Fruit fly (Drosophila melanogaster): Measurements from ENCODE around the gene Ssl2.
A peak's percentile ranks its signal among the peaks of the same experiment; 100 is the strongest.

The Ssl2 gene

dm6 chr3R:29011144-29011543, 21.3 kb downstream of the Ssl2 start:
- TF ChIP-seq CG15710 (tag; optimal IDR thresholded peaks at IDR 0.05): peak; percentile 51
- TF ChIP-seq CG34367 (tag; optimal IDR thresholded peaks at IDR 0.05): no peak
- peak; percentile 14 for TF ChIP-seq Pif1A (GFP tag; optimal IDR thresholded peaks at IDR 0.05)
- no peak for TF ChIP-seq Snoo (tag; optimal IDR thresholded peaks at IDR 0.05)
- TF ChIP-seq CG10348 (GFP tag; IDR thresholded peaks at IDR 0.05): no peak
- no peak for TF ChIP-seq gl (tag; optimal IDR thresholded peaks at IDR 0.05)
- no peak for TF ChIP-seq CG13204 (GFP tag; optimal IDR thresholded peaks at IDR 0.05)
- TF ChIP-seq CG9948 (tag; optimal IDR thresholded peaks at IDR 0.05): peak; percentile 14
- peak; percentile 23 for TF ChIP-seq CG14655 (GFP tag; optimal IDR thresholded peaks at IDR 0.05)
- TF ChIP-seq CG8301 (tag; optimal IDR thresholded peaks at IDR 0.05): peak; percentile 15
- no peak for TF ChIP-seq CG32121 (GFP tag; IDR thresholded peaks at IDR 0.05)
- no peak for TF ChIP-seq rn (GFP tag; IDR thresholded peaks at IDR 0.05)
- TF ChIP-seq Pif1B (GFP tag; optimal IDR thresholded peaks at IDR 0.05): no peak
- peak; percentile 17 for TF ChIP-seq CG17806 (tag; optimal IDR thresholded peaks at IDR 0.05)
- TF ChIP-seq CG8159 (tag; optimal IDR thresholded peaks at IDR 0.05): peak; percentile 68
- no peak for TF ChIP-seq CG4496 (GFP tag; IDR thresholded peaks at IDR 0.05)
- TF ChIP-seq fd96Ca (GFP tag; IDR thresholded peaks at IDR 0.05): no peak
- TF ChIP-seq EcR (GFP tag; optimal IDR thresholded peaks at IDR 0.05): no peak
- TF ChIP-seq Ets98B (GFP tag; IDR thresholded peaks at IDR 0.05): no peak
- TF ChIP-seq D1 (tag; optimal IDR thresholded peaks at IDR 0.05): no peak
- no peak for TF ChIP-seq CG12605 (GFP tag; IDR thresholded peaks at IDR 0.05)

DNA sequence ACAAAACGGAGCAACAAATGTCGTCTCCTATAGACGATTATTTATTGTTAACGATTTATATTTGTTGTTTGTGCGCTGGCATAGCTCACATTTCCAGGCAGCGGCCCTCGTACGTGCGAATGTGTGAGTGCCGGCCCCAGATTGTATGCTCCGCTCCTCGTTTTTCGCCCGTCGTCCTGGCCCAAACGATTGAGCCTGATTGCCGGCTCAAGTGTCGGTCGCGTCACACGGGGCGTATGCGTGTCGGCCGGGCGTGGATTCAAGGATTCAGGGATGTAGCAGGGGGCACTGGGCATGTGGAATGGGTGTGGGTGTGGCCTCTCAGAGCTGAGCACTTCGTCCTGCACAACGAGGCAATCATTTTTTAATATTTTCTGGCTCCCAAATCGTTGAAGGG, 26.8 kb downstream of the Ssl2 start:
- TF ChIP-seq CG17806 (tag; optimal IDR thresholded peaks at IDR 0.05): no peak
- no peak for TF ChIP-seq Pif1A (GFP tag; optimal IDR thresholded peaks at IDR 0.05)
- no peak for TF ChIP-seq Pif1B (GFP tag; optimal IDR thresholded peaks at IDR 0.05)
- no peak for TF ChIP-seq CG12605 (GFP tag; IDR thresholded peaks at IDR 0.05)
- TF ChIP-seq CG34367 (tag; optimal IDR thresholded peaks at IDR 0.05): no peak
- TF ChIP-seq fd96Ca (GFP tag; IDR thresholded peaks at IDR 0.05): no peak

DNA sequence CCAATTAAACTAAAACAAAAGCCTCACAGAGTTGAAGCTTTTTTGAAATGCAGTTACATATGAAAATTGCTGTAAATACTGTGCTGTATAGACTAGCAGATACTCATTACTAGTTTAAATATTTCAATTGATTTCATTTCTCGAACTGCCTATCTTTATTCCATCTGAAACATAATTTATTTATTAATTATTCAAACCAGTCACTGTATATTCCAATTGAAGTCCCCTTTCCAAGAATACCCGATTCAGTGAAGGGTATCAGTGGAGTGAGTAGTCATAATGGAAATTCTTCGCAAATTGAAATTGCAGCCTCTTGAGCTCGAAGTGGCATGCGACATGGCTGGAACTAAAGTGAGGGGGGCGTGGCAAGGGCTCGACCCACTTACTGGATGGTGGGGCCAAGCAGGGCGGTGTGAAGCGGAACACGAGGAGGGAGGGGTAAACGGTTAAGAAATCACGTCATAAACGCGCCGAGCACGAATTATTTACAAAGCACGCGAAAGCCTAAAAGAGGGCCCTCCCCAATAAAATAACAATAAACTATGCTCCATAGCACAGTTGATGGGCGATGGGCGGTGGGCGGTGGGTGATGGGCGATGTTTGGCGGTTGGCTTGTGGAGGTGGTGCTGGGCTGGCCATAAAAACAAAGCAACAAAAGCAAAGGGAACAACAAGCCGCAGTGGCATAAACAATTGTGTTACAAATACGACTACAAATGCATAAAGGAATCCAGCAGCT, 27.4 kb downstream of the Ssl2 start:
- TF ChIP-seq Ets98B (GFP tag; IDR thresholded peaks at IDR 0.05) (peak; percentile 43; the same call in 1 of the 2 replicates), Snoo (tag; optimal IDR thresholded peaks at IDR 0.05) (peak; percentile 3), rn (GFP tag; IDR thresholded peaks at IDR 0.05) (no peak), CG8301 (tag; optimal IDR thresholded peaks at IDR 0.05) (peak; percentile 35), gl (tag; optimal IDR thresholded peaks at IDR 0.05) (no peak), Pif1B (GFP tag; optimal IDR thresholded peaks at IDR 0.05) (peak; percentile 3), CG32121 (GFP tag; IDR thresholded peaks at IDR 0.05) (peak; percentile 49; the same call in 1 of the 2 replicates), CG17806 (tag; optimal IDR thresholded peaks at IDR 0.05) (peak; percentile 50), EcR (GFP tag; optimal IDR thresholded peaks at IDR 0.05) (no peak), CG9948 (tag; optimal IDR thresholded peaks at IDR 0.05) (peak; percentile 35), CG4496 (GFP tag; IDR thresholded peaks at IDR 0.05) (0 out of 3 replicates have a peak, but pooled peaks have one; percentile 8), CG10348 (GFP tag; IDR thresholded peaks at IDR 0.05) (no peak), Pif1A (GFP tag; optimal IDR thresholded peaks at IDR 0.05) (peak; percentile 42), CG8159 (tag; optimal IDR thresholded peaks at IDR 0.05) (peak; percentile 58), fd96Ca (GFP tag; IDR thresholded peaks at IDR 0.05) (no peak), CG34367 (tag; optimal IDR thresholded peaks at IDR 0.05) (no peak), CG12605 (GFP tag; IDR thresholded peaks at IDR 0.05) (no peak), CG13204 (GFP tag; optimal IDR thresholded peaks at IDR 0.05) (no peak), CG14655 (GFP tag; optimal IDR thresholded peaks at IDR 0.05) (peak; percentile 43), D1 (tag; optimal IDR thresholded peaks at IDR 0.05) (no peak), CG15710 (tag; optimal IDR thresholded peaks at IDR 0.05) (peak; percentile 60)

DNA sequence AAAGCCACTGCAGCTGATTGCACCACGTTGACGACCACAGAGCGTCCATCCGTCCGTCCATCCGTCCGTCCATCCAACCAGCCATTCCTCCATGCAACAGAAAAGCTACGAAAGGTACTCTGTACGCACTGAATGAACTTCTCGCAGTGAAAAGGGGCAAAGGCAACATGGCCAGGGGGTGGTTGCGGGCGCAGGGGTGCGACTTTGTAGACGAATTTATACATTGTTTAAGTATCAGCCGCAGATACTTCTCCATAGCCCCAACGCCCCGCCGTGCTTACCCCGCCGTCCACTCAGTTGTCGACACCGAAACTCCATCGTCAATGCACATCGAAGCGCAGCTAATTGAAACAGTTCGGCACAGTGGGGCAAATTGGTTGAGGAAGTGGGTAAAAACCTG, 32.4 kb downstream of the Ssl2 start:
- TF ChIP-seq CG32121 (GFP tag; IDR thresholded peaks at IDR 0.05): no peak

DNA sequence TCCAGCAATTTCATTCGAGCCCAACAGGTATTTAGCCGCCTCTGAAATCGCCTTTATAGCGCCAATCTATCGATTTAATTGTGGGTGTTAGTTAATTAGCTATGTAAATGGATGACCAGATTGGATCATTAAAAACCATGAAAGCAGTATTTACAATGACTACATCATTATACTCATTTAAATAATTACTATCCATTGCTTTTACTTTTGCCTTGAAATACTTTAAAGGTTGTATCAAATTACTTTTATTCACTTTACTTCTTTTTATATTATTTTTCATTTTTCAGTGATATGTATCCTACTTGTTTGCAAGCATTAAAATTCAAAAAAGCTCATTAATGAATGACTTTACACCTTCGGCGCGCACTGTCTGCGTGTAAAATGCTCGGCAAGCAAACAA, 33.4 kb downstream of the Ssl2 start:
- TF ChIP-seq CG9948 (tag; optimal IDR thresholded peaks at IDR 0.05) (peak; percentile 26), gl (tag; optimal IDR thresholded peaks at IDR 0.05) (no peak), EcR (GFP tag; optimal IDR thresholded peaks at IDR 0.05) (no peak), CG4496 (GFP tag; IDR thresholded peaks at IDR 0.05) (no peak), Ets98B (GFP tag; IDR thresholded peaks at IDR 0.05) (no peak), CG13204 (GFP tag; optimal IDR thresholded peaks at IDR 0.05) (no peak), CG12605 (GFP tag; IDR thresholded peaks at IDR 0.05) (no peak), CG17806 (tag; optimal IDR thresholded peaks at IDR 0.05) (no peak), Pif1B (GFP tag; optimal IDR thresholded peaks at IDR 0.05) (no peak), CG8301 (tag; optimal IDR thresholded peaks at IDR 0.05) (no peak), CG10348 (GFP tag; IDR thresholded peaks at IDR 0.05) (no peak), Snoo (tag; optimal IDR thresholded peaks at IDR 0.05) (peak; percentile 46), CG8159 (tag; optimal IDR thresholded peaks at IDR 0.05) (peak; percentile 66), Pif1A (GFP tag; optimal IDR thresholded peaks at IDR 0.05) (no peak), CG14655 (GFP tag; optimal IDR thresholded peaks at IDR 0.05) (peak; percentile 30), CG34367 (tag; optimal IDR thresholded peaks at IDR 0.05) (no peak), CG15710 (tag; optimal IDR thresholded peaks at IDR 0.05) (peak; percentile 54), D1 (tag; optimal IDR thresholded peaks at IDR 0.05) (no peak), CG32121 (GFP tag; IDR thresholded peaks at IDR 0.05) (no peak), rn (GFP tag; IDR thresholded peaks at IDR 0.05) (no peak), fd96Ca (GFP tag; IDR thresholded peaks at IDR 0.05) (no peak)

- TF ChIP-seq CG9948 (tag; optimal IDR thresholded peaks at IDR 0.05) (no peak), CG12605 (GFP tag; IDR thresholded peaks at IDR 0.05) (no peak), fd96Ca (GFP tag; IDR thresholded peaks at IDR 0.05) (no peak)
Measured at dm6 chr3R:28990695-28991094, 41.7 kb downstream of the Ssl2 start.
